Fruit fly (Drosophila melanogaster): Measurements from ENCODE around the gene Lgr4.
"Not testable (repeated sequence)": the region's sequence is repeated elsewhere in the genome, so short reads cannot be mapped to it uniquely, and the experiment has no call there.

DNA sequence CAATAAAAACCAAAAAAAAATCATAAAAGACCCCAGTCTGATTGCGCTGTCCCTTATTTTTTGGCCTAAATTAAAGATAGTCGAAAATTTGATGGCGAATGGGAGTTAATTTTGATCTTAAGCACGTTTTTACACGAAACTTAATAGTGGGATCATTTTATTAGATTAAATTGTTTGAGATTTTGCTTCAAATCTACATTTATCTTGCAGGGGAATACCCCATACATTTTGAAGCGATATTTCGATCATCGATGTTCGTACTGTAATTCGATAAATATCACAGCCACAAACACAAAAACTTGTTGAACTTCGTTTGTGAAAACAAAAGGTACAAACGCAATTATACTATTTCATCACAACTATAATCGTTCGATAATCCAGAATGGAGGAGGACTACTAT is 11.2 kb downstream of the Lgr4 start, which contains the start of gene CG32640:
- TF ChIP-seq CG8159 (tag; optimal IDR thresholded peaks at IDR 0.05); fd96Ca (GFP tag; IDR thresholded peaks at IDR 0.05); CG15710 (tag; optimal IDR thresholded peaks at IDR 0.05); gl (tag; optimal IDR thresholded peaks at IDR 0.05); CG13204 (GFP tag; optimal IDR thresholded peaks at IDR 0.05); CG14655 (GFP tag; optimal IDR thresholded peaks at IDR 0.05); EcR (GFP tag; optimal IDR thresholded peaks at IDR 0.05); Pif1B (GFP tag; optimal IDR thresholded peaks at IDR 0.05); Ets98B (GFP tag; IDR thresholded peaks at IDR 0.05); Pif1A (GFP tag; optimal IDR thresholded peaks at IDR 0.05); Snoo (tag; optimal IDR thresholded peaks at IDR 0.05); CG17806 (tag; optimal IDR thresholded peaks at IDR 0.05); CG34367 (tag; optimal IDR thresholded peaks at IDR 0.05): not testable (repeated sequence)
- TF ChIP-seq CG4496 (GFP tag; IDR thresholded peaks at IDR 0.05) = peak; percentile 46; the same call in 1 of the 3 replicates
